Fruit fly (Drosophila melanogaster) whole organism, pupa: ENCODE results near the gene DIP-kappa.

Source experiments
- CG34367 ChIP-seq: fragments of 200-800 bp; sonication (Bioruptor generic); optimal IDR thresholded peaks from 2 replicates; lab custom pipeline; 2018; ENCODE audit warnings: missing biosample characterization, mild to moderate bottlenecking, missing genetic modification characterization
- CG9948 ChIP-seq: fragments of 200-800 bp; sonication (Bioruptor generic); optimal IDR thresholded peaks from 2 replicates; lab custom pipeline; 2018; ENCODE audit warnings: missing biosample characterization, mild to moderate bottlenecking, missing genetic modification characterization, moderate library complexity
- gl ChIP-seq: fragments of 200-800 bp; sonication (Bioruptor generic); optimal IDR thresholded peaks from 2 replicates; lab custom pipeline; 2018; ENCODE audit warnings: missing biosample characterization, mild to moderate bottlenecking, missing genetic modification characterization

DNA sequence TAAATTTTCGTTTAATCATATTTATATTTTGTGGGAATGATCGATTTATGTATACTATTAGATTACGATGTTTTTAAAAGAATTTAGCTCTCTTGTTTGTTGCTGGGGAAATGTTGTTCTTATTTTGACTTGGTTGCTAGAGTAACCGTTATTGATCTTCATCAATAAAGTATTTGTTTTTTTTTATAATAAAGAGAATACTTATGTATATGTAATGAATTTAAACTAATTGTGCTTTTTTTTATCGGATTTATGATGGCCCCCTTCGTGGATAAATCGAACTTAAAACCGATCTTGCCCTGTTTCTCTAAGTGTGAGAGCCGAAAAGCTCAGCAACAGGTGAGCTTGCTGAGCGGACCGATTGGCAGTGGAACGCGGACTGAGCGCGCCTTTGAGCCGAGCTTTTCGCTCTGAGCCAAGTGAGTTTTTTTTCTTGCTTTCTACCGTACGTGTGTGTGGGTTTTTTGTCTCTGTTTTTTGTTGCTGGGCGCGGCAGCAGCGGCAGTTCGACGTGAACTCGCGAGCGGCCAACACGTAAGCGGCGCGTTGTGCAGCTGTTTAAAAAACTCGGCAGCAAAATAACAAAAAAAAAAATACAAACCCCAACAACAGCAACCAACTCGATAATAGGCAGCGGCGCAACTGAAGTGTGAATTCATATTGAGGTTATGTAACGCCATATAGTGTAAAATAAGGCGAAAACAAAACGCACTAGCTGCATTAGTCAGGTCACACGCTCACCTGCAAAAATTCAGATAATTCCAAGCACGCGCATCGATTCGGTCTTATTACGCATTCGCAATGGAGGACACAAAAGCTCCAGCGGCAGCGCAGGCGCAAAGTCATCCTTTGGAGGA, 51.9 kb downstream of the DIP-kappa start, which contains the start of gene CG18507:
- peak; percentile 88 for TF ChIP-seq gl
- TF ChIP-seq CG9948 (tag; lab: Kevin White, UChicago) = no peak
- peak; percentile 60 for TF ChIP-seq CG34367 (tag; lab: Kevin White, UChicago)
